Worm (Caenorhabditis elegans) whole organism, late embryonic: ENCODE data around the gene W06D11.5.

Experiments used
- C08G9.2 ChIP-seq: sonication (generic microtip); optimal IDR thresholded peaks from 2 replicates; lab custom pipeline; 2016; ENCODE audit warnings: mild to moderate bottlenecking, missing genetic modification characterization, moderate library complexity, missing compliant biosample characterization
- C38D4.7 ChIP-seq: fragments of 200-800 bp; sonication (Bioruptor generic); optimal IDR thresholded peaks from 2 replicates; lab custom pipeline; 2018; ENCODE audit warnings: mild to moderate bottlenecking, missing genetic modification characterization, moderate library complexity, missing compliant biosample characterization
- K02D7.2 ChIP-seq: sonication (generic microtip); optimal IDR thresholded peaks from 2 replicates; lab custom pipeline; 2017; ENCODE audit warnings: mild to moderate bottlenecking, missing genetic modification characterization, missing compliant biosample characterization
- T23F11.4 ChIP-seq: fragments of 200-800 bp; sonication (Bioruptor generic); optimal IDR thresholded peaks from 2 replicates; lab custom pipeline; 2018; ENCODE audit warnings: mild to moderate bottlenecking, missing genetic modification characterization, missing compliant biosample characterization
- ahr-1 ChIP-seq: sonication (generic microtip); optimal IDR thresholded peaks from 2 replicates; lab custom pipeline; 2016; ENCODE audit warnings: missing genetic modification characterization, missing compliant biosample characterization
- ceh-18 ChIP-seq: sonication (generic microtip); optimal IDR thresholded peaks from 2 replicates; lab custom pipeline; 2016; ENCODE audit warnings: missing genetic modification characterization, missing compliant biosample characterization
- ceh-19 ChIP-seq: fragments of 200-800 bp; sonication (Bioruptor generic); optimal IDR thresholded peaks from 2 replicates; lab custom pipeline; 2018; ENCODE audit warnings: mild to moderate bottlenecking, missing genetic modification characterization, missing compliant biosample characterization
- ceh-30 ChIP-seq: fragments of 150-350 bp; optimal IDR thresholded peaks from 2 replicates; lab custom pipeline; 2014; ENCODE audit warnings: missing biosample characterization, missing genetic modification characterization
- ceh-31 ChIP-seq: sonication (generic microtip); optimal IDR thresholded peaks from 2 replicates; lab custom pipeline; 2016; ENCODE audit warnings: missing genetic modification characterization, missing compliant biosample characterization
- ceh-34 ChIP-seq: sonication (generic microtip); optimal IDR thresholded peaks from 2 replicates; lab custom pipeline; 2016; ENCODE audit warnings: mild to moderate bottlenecking, missing genetic modification characterization, missing compliant biosample characterization
- ceh-45 ChIP-seq: fragments of 200-800 bp; sonication (Bioruptor generic); IDR thresholded peaks from 2 replicates; pipeline ENCODE4 v1.3.6; 2022; ENCODE audit warnings: missing genetic modification reagents, missing genetic modification characterization, missing compliant biosample characterization
- ceh-6 ChIP-seq: fragments of 200-800 bp; sonication (Bioruptor generic); optimal IDR thresholded peaks from 2 replicates; lab custom pipeline; 2018; ENCODE audit warnings: mild to moderate bottlenecking, missing genetic modification characterization, missing compliant biosample characterization
- ceh-9 ChIP-seq: sonication (generic microtip); optimal IDR thresholded peaks from 2 replicates; lab custom pipeline; 2016; ENCODE audit warnings: mild to moderate bottlenecking, missing genetic modification characterization, inconsistent platforms, missing compliant biosample characterization
- che-1 ChIP-seq: sonication (generic microtip); optimal IDR thresholded peaks from 2 replicates; lab custom pipeline; 2016; ENCODE audit warnings: mild to moderate bottlenecking, missing genetic modification characterization, missing compliant biosample characterization
- ets-4 ChIP-seq: sonication (generic microtip); optimal IDR thresholded peaks from 2 replicates; lab custom pipeline; 2016; ENCODE audit warnings: missing genetic modification characterization, missing compliant biosample characterization
- fax-1 ChIP-seq: sonication (generic microtip); optimal IDR thresholded peaks from 2 replicates; lab custom pipeline; 2016; ENCODE audit warnings: missing genotype, missing genetic modification characterization, missing compliant biosample characterization
- fkh-10 ChIP-seq: fragments of 150-350 bp; optimal IDR thresholded peaks from 2 replicates; lab custom pipeline; 2014; ENCODE audit warnings: missing biosample characterization, missing genetic modification reagents, missing genetic modification characterization
- fkh-6 ChIP-seq: sonication (generic microtip); optimal IDR thresholded peaks from 2 replicates; lab custom pipeline; 2016; ENCODE audit warnings: missing genetic modification characterization, missing compliant biosample characterization
- hlh-15 ChIP-seq: sonication (generic microtip); optimal IDR thresholded peaks from 2 replicates; lab custom pipeline; 2016; ENCODE audit warnings: missing genetic modification characterization, missing compliant biosample characterization
- hlh-30 ChIP-seq: sonication (generic microtip); optimal IDR thresholded peaks from 2 replicates; lab custom pipeline; 2017; ENCODE audit warnings: antibody characterized with exemption, missing genetic modification characterization, missing compliant biosample characterization; ENCODE audit not compliant: insufficient read depth
- lim-6 ChIP-seq: sonication (generic microtip); optimal IDR thresholded peaks from 2 replicates; lab custom pipeline; 2016; ENCODE audit warnings: missing genetic modification characterization, missing compliant biosample characterization
- lin-11 ChIP-seq: fragments of 200-800 bp; sonication (Bioruptor generic); optimal IDR thresholded peaks from 2 replicates; lab custom pipeline; 2018; ENCODE audit warnings: mild to moderate bottlenecking, missing genetic modification characterization, missing compliant biosample characterization
- nfya-1 ChIP-seq: sonication (generic microtip); optimal IDR thresholded peaks from 2 replicates; lab custom pipeline; 2017; ENCODE audit warnings: missing genetic modification characterization, mild to moderate bottlenecking, missing compliant biosample characterization, antibody characterized with exemption, moderate library complexity
- nhr-11 ChIP-seq: fragments of 150-350 bp; optimal IDR thresholded peaks from 2 replicates; lab custom pipeline; 2014; ENCODE audit warnings: missing biosample characterization, missing genetic modification characterization
- nhr-232 ChIP-seq: sonication (generic microtip); optimal IDR thresholded peaks from 2 replicates; lab custom pipeline; 2016; ENCODE audit warnings: missing genetic modification characterization, missing compliant biosample characterization
- npax-4 ChIP-seq: sonication (generic microtip); optimal IDR thresholded peaks from 2 replicates; lab custom pipeline; 2016; ENCODE audit warnings: missing genetic modification characterization, missing compliant biosample characterization
- odd-2 ChIP-seq: sonication (generic microtip); optimal IDR thresholded peaks from 2 replicates; lab custom pipeline; 2017; ENCODE audit warnings: antibody characterized with exemption, mild to moderate bottlenecking, missing genetic modification characterization, missing compliant biosample characterization
- pax-1 ChIP-seq: fragments of 150-350 bp; optimal IDR thresholded peaks from 2 replicates; lab custom pipeline; 2014; ENCODE audit warnings: missing biosample characterization, missing genetic modification characterization
- pha-2 ChIP-seq: sonication (generic microtip); optimal IDR thresholded peaks from 2 replicates; lab custom pipeline; 2017; ENCODE audit warnings: mild to moderate bottlenecking, missing genetic modification characterization, missing compliant biosample characterization
- pha-4 ChIP-seq: fragments of 150-350 bp; optimal IDR thresholded peaks from 2 replicates; lab custom pipeline; 2018; ENCODE audit warnings: missing biosample characterization, missing genetic modification reagents, missing genetic modification characterization
- ref-2 ChIP-seq: sonication (generic microtip); optimal IDR thresholded peaks from 2 replicates; lab custom pipeline; 2016; ENCODE audit warnings: missing genetic modification characterization, missing compliant biosample characterization
- sox-2 ChIP-seq: fragments of 200-800 bp; sonication (Bioruptor generic); IDR thresholded peaks from 2 replicates; pipeline ENCODE4 v1.3.6; 2022; ENCODE audit warnings: missing genetic modification reagents, missing genetic modification characterization, missing compliant biosample characterization
- sox-4 ChIP-seq: sonication (generic microtip); optimal IDR thresholded peaks from 2 replicates; lab custom pipeline; 2017; ENCODE audit warnings: mild to moderate bottlenecking, missing genetic modification characterization, inconsistent platforms, missing compliant biosample characterization
- tbx-2 ChIP-seq: sonication (generic microtip); optimal IDR thresholded peaks from 2 replicates; lab custom pipeline; 2016; ENCODE audit warnings: missing genetic modification characterization, missing compliant biosample characterization
- tbx-7 ChIP-seq: sonication (generic microtip); optimal IDR thresholded peaks from 2 replicates; lab custom pipeline; 2016; ENCODE audit warnings: missing genotype, missing genetic modification characterization, missing compliant biosample characterization
- ttx-3 ChIP-seq: sonication (generic microtip); optimal IDR thresholded peaks from 2 replicates; lab custom pipeline; 2016; ENCODE audit warnings: missing genetic modification reagents, missing genetic modification characterization, missing compliant biosample characterization
- unc-42 ChIP-seq: sonication (generic microtip); optimal IDR thresholded peaks from 2 replicates; lab custom pipeline; 2016; ENCODE audit warnings: missing genotype, missing genetic modification characterization, missing compliant biosample characterization
- unc-55 ChIP-seq: sonication (generic microtip); optimal IDR thresholded peaks from 2 replicates; lab custom pipeline; 2017; ENCODE audit warnings: missing biosample characterization, missing genetic modification reagents, missing genetic modification characterization
- unc-86 ChIP-seq: sonication (generic microtip); optimal IDR thresholded peaks from 2 replicates; lab custom pipeline; 2016; ENCODE audit warnings: missing genetic modification characterization, missing compliant biosample characterization

Gene W06D11.5

DNA sequence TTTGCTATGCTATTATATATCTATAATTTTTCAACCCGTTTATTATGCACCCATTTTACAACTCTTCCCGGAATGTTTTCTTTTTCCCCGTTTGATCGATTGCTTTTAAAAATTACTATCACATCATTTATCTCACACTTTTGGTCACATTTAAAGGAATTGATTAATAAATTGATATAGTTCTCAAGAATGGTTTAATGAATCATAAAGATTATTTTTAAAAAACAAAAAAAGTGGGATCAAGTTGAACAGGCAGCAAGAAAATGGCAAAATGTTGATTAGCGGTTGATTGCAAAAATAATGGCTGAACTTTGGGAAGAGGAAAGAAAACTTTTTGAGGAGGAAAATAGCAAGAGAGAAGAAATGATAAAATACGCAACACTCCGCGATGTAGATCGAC, at the start of gene W06D11.5:
TSS of gene W06D11.5 (plus strand) at position 301 of the 400 bp plus-strand sequence.
- TF ChIP-seq nhr-11 (tag; lab: Kevin White, UChicago) = no peak
- TF ChIP-seq ahr-1 (tag; lab: Kevin White, UChicago) = no peak
- no peak for TF ChIP-seq C08G9.2 (tag; lab: Kevin White, UChicago)
- TF ChIP-seq ttx-3 = no peak
- no peak for TF ChIP-seq hlh-30 (tag; lab: Kevin White, UChicago)
- no peak for TF ChIP-seq fax-1
- TF ChIP-seq sox-2 (GFP tag; lab: Robert Waterston, UW) = no peak
- TF ChIP-seq npax-4 (tag; lab: Kevin White, UChicago) = no peak
- TF ChIP-seq nhr-232 (tag; lab: Kevin White, UChicago) = no peak
- TF ChIP-seq tbx-2 = no peak
- TF ChIP-seq pax-1 (tag; lab: Kevin White, UChicago) = no peak
- TF ChIP-seq ceh-30 (tag; lab: Kevin White, UChicago) = no peak
- no peak for TF ChIP-seq che-1 (tag; lab: Kevin White, UChicago)
- TF ChIP-seq lim-6 (tag; lab: Kevin White, UChicago) = no peak
- no peak for TF ChIP-seq unc-42 (tag; lab: Kevin White, UChicago)
- no peak for TF ChIP-seq ceh-18 (tag; lab: Kevin White, UChicago)
- TF ChIP-seq ref-2 = no peak
- no peak for TF ChIP-seq ceh-34 (tag; lab: Kevin White, UChicago)

DNA sequence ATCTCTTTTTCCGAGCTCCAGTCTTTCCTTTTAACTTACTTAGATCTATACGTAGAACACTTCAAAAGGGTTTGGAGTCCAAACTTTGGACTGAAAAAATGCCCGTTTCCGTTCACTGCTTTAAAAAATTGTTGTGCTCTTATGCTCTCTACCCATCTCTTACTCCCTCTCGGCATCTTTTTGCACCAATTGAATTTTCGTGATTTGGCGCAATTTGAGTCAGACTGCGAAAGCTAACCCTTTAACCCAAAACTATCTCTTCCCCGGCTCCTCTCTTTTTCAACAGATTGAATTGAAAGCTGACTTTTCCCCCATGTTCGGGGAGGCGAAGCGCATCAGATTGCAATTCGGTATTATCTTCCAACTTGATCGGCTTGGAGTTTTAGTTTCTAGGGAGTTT, 47.7 kb upstream of the W06D11.5 start:
- peak; percentile 45 for TF ChIP-seq unc-42 (tag; lab: Kevin White, UChicago)
- TF ChIP-seq ceh-9 = no peak

- TF ChIP-seq pha-4 (no peak), hlh-15 (no peak), unc-55 (GFP tag; lab: Kevin White, UChicago) (no peak), sox-4 (no peak), fkh-10 (GFP tag; lab: Kevin White, UChicago) (no peak), ceh-34 (tag; lab: Kevin White, UChicago) (no peak), unc-86 (tag; lab: Kevin White, UChicago) (no peak), ceh-30 (tag; lab: Kevin White, UChicago) (no peak), ceh-31 (tag; lab: Kevin White, UChicago) (no peak), T23F11.4 (GFP tag; lab: Kevin White, UChicago) (no peak), ceh-6 (GFP tag; lab: Kevin White, UChicago) (no peak), lin-11 (tag; lab: Kevin White, UChicago) (no peak), K02D7.2 (tag; lab: Kevin White, UChicago) (no peak), ceh-45 (GFP tag; lab: Robert Waterston, UW) (no peak), che-1 (tag; lab: Kevin White, UChicago) (no peak), pha-2 (tag; lab: Kevin White, UChicago) (no peak)
These were observed 43.3 kb upstream of the W06D11.5 start, which contains the start of gene E01G6.2 for ce11 chrX:12256594-12257048. Gene E01G6.2, plus strand, starts transcription at chrX:12256644.

ce11 chrX:12260381-12260931, 39.5 kb upstream of the W06D11.5 start, which contains the start of gene E01G6.1:
Gene E01G6.1, plus strand, starts transcription at chrX:12260881.
- TF ChIP-seq fkh-6 (tag; lab: Kevin White, UChicago) (no peak), nfya-1 (tag; lab: Kevin White, UChicago) (no peak), ceh-45 (GFP tag; lab: Robert Waterston, UW) (no peak), lin-11 (tag; lab: Kevin White, UChicago) (no peak), fax-1 (no peak), odd-2 (tag; lab: Kevin White, UChicago) (no peak), C38D4.7 (no peak), tbx-7 (tag; lab: Kevin White, UChicago) (no peak), npax-4 (tag; lab: Kevin White, UChicago) (no peak), hlh-30 (tag; lab: Kevin White, UChicago) (no peak), pha-2 (tag; lab: Kevin White, UChicago) (no peak), ceh-19 (GFP tag; lab: Kevin White, UChicago) (no peak), K02D7.2 (tag; lab: Kevin White, UChicago) (no peak), ets-4 (no peak), ceh-31 (tag; lab: Kevin White, UChicago) (no peak)
